Fruit fly (Drosophila melanogaster): ENCODE data around the gene eIF4G2.

dm6 chr3R:23760219-23761018 is 58.6 kb downstream of the eIF4G2 start, which contains the start of gene SdhD:
- TF ChIP-seq OdsH (GFP tag; optimal IDR thresholded peaks at IDR 0.05) (no peak), Sox15 (GFP tag; optimal IDR thresholded peaks at IDR 0.05) (no peak), salr (GFP tag; optimal IDR thresholded peaks at IDR 0.05) (no peak), ss (GFP tag; optimal IDR thresholded peaks at IDR 0.05) (no peak), CG10669 (GFP tag; optimal IDR thresholded peaks at IDR 0.05) (peak; percentile 7), Lpt (GFP tag; optimal IDR thresholded peaks at IDR 0.05) (no peak), topi (GFP tag; optimal IDR thresholded peaks at IDR 0.05) (peak; percentile 9), achi (GFP tag; optimal IDR thresholded peaks at IDR 0.05) (peak; percentile 23), CG8632 (GFP tag; optimal IDR thresholded peaks at IDR 0.05) (peak; percentile 2), CG6792 (GFP tag; optimal IDR thresholded peaks at IDR 0.05) (no peak), spab (GFP tag; optimal IDR thresholded peaks at IDR 0.05) (no peak), fkh (GFP tag; optimal IDR thresholded peaks at IDR 0.05) (no peak), CG3032 (tag; optimal IDR thresholded peaks at IDR 0.05) (no peak), Gug (GFP tag; IDR thresholded peaks at IDR 0.05) (no peak)

All from whole organism, prepupa.